Fruit fly (Drosophila melanogaster) whole organism, embryonic: Measurements from ENCODE around the gene cnc.

Source experiments
- Awh ChIP-seq: fragments of 200-800 bp; sonication (Bioruptor generic); IDR thresholded peaks from 2 replicates; pipeline ENCODE4, ENCODE4 v1.3.6; 2022; ENCODE audit warnings: missing biosample characterization, missing genetic modification characterization
- BtbVII ChIP-seq: fragments of 200-800 bp; sonication (Bioruptor generic); optimal IDR thresholded peaks from 3 replicates; lab custom pipeline; 2017; ENCODE audit warnings: missing biosample characterization, mild to moderate bottlenecking, missing genetic modification characterization
- CG10565 ChIP-seq: fragments of 200-800 bp; sonication (Bioruptor generic); optimal IDR thresholded peaks from 3 replicates; lab custom pipeline; 2016; ENCODE audit warnings: missing biosample characterization, mild to moderate bottlenecking, missing genetic modification characterization
- CG12391 ChIP-seq: fragments of 200-800 bp; sonication (Bioruptor generic); optimal IDR thresholded peaks from 3 replicates; lab custom pipeline; 2018; ENCODE audit warnings: missing biosample characterization, mild to moderate bottlenecking, missing genetic modification characterization, moderate library complexity
- CG14667 ChIP-seq: fragments of 200-800 bp; sonication (Bioruptor generic); IDR thresholded peaks from 2 replicates; pipeline ENCODE4 v1.3.6; 2022; ENCODE audit warnings: missing biosample characterization, missing genetic modification characterization
- CG15601 ChIP-seq: fragments of 200-800 bp; sonication (Bioruptor generic); optimal IDR thresholded peaks from 3 replicates; lab custom pipeline; 2019; ENCODE audit warnings: missing biosample characterization, mild to moderate bottlenecking, missing genetic modification characterization, moderate library complexity
- CG1647 ChIP-seq: fragments of 200-800 bp; sonication (Bioruptor generic); optimal IDR thresholded peaks from 3 replicates; lab custom pipeline; 2016; ENCODE audit warnings: missing biosample characterization, missing genetic modification characterization
- CG16815 ChIP-seq: fragments of 200-800 bp; sonication (Bioruptor generic); optimal IDR thresholded peaks from 3 replicates; lab custom pipeline; 2017; ENCODE audit warnings: missing biosample characterization, mild to moderate bottlenecking, missing genetic modification characterization
- CG17361 ChIP-seq: fragments of 200-800 bp; sonication (Bioruptor generic); IDR thresholded peaks from 3 replicates; pipeline ENCODE4 v1.3.6; 2022; ENCODE audit warnings: missing biosample characterization, missing genetic modification characterization
- CG18011 ChIP-seq: fragments of 200-800 bp; sonication (Bioruptor generic); optimal IDR thresholded peaks from 2 replicates; lab custom pipeline; 2017; ENCODE audit warnings: missing biosample characterization, missing genetic modification characterization, mild to moderate bottlenecking, moderate library complexity, missing genotype
- CG1832 ChIP-seq: fragments of 200-800 bp; sonication (Bioruptor generic); optimal IDR thresholded peaks from 2 replicates; lab custom pipeline; 2017; ENCODE audit warnings: missing biosample characterization, mild to moderate bottlenecking, missing genetic modification characterization, inconsistent platforms
- CG2889 ChIP-seq: fragments of 200-800 bp; sonication (Bioruptor generic); IDR thresholded peaks from 3 replicates; pipeline ENCODE4 v1.3.6; 2022; ENCODE audit warnings: missing biosample characterization, missing genetic modification characterization
- CG30431 ChIP-seq: fragments of 200-800 bp; sonication (Bioruptor generic); optimal IDR thresholded peaks from 2 replicates; lab custom pipeline; 2017; ENCODE audit warnings: missing biosample characterization, missing genetic modification characterization
- CG3281 ChIP-seq: fragments of 200-800 bp; sonication (Bioruptor generic); optimal IDR thresholded peaks from 3 replicates; lab custom pipeline; 2017; ENCODE audit warnings: missing biosample characterization, mild to moderate bottlenecking, missing genetic modification characterization
- CG3995 ChIP-seq: fragments of 200-800 bp; sonication (Bioruptor generic); optimal IDR thresholded peaks from 3 replicates; lab custom pipeline; 2016; ENCODE audit warnings: missing biosample characterization, missing genetic modification characterization
- CG43689 ChIP-seq: fragments of 200-800 bp; sonication (Bioruptor generic); IDR thresholded peaks from 2 replicates; pipeline ENCODE4 v1.3.6; 2022; ENCODE audit warnings: missing biosample characterization, missing genetic modification characterization
- CG4424 ChIP-seq: fragments of 200-800 bp; sonication (Bioruptor generic); optimal IDR thresholded peaks from 3 replicates; lab custom pipeline; 2016; ENCODE audit warnings: missing biosample characterization, missing genetic modification characterization
- CG7271 ChIP-seq: fragments of 200-800 bp; sonication (Bioruptor generic); optimal IDR thresholded peaks from 2 replicates; lab custom pipeline; 2018; ENCODE audit warnings: missing biosample characterization, mild to moderate bottlenecking, missing genetic modification characterization, moderate library complexity
- CG7987 ChIP-seq: fragments of 200-800 bp; sonication (Bioruptor generic); optimal IDR thresholded peaks from 2 replicates; lab custom pipeline; 2018; ENCODE audit warnings: missing biosample characterization, mild to moderate bottlenecking, missing genetic modification characterization, moderate library complexity
- CG8924 ChIP-seq: fragments of 200-800 bp; optimal IDR thresholded peaks from 3 replicates; lab custom pipeline; 2019; ENCODE audit warnings: missing biosample characterization, mild to moderate bottlenecking, missing genetic modification characterization, moderate library complexity
- CG9817 ChIP-seq: fragments of 200-800 bp; sonication (Bioruptor generic); optimal IDR thresholded peaks from 2 replicates; lab custom pipeline; 2018; ENCODE audit warnings: missing biosample characterization, mild to moderate bottlenecking, missing genetic modification characterization, moderate library complexity
- Dbx ChIP-seq: fragments of 200-800 bp; sonication (Bioruptor generic); IDR thresholded peaks from 3 replicates; pipeline ENCODE4 v1.3.6; 2022; ENCODE audit warnings: missing biosample characterization, missing genetic modification characterization
- Dip3 ChIP-seq: fragments of 200-800 bp; sonication (Bioruptor generic); optimal IDR thresholded peaks from 3 replicates; lab custom pipeline; 2016; ENCODE audit warnings: missing biosample characterization, missing genetic modification characterization
- Eip74EF ChIP-seq, 2 experiments: fragments of 200-800 bp in 1 of 2; fragments of >200 bp in 1 of 2; sonication (Bioruptor generic) in 1 of 2; optimal IDR thresholded peaks; 2 replicates each; lab custom pipeline; 2017 to 2019; ENCODE audit warnings: missing biosample characterization in 2 of 2, missing genetic modification characterization in 2 of 2, mild to moderate bottlenecking in 1 of 2, moderate library complexity in 1 of 2
- Ets65A ChIP-seq: fragments of 200-800 bp; sonication (Bioruptor generic); peaks from one replicate; lab custom pipeline; 2016; ENCODE audit warnings: missing biosample characterization, missing genetic modification characterization
- H15 ChIP-seq: fragments of 200-800 bp; sonication (Bioruptor generic); IDR thresholded peaks from 3 replicates; pipeline ENCODE4 v1.3.6; 2022; ENCODE audit warnings: missing biosample characterization, missing genetic modification characterization
- Hsf ChIP-seq: fragments of 200-800 bp; sonication (Bioruptor generic); optimal IDR thresholded peaks from 3 replicates; lab custom pipeline; 2016; ENCODE audit warnings: missing biosample characterization, missing genetic modification characterization
- MBD-R2 ChIP-seq: fragments of 200-800 bp; sonication (Bioruptor generic); IDR thresholded peaks from 2 replicates; pipeline ENCODE4 v1.3.6; 2022; ENCODE audit warnings: missing biosample characterization, missing genetic modification characterization
- Mes4 ChIP-seq: fragments of 200-800 bp; sonication (Bioruptor generic); optimal IDR thresholded peaks from 2 replicates; lab custom pipeline; 2016; ENCODE audit warnings: missing biosample characterization, missing genetic modification characterization
- Myb ChIP-seq: fragments of 200-800 bp; sonication (Bioruptor generic); optimal IDR thresholded peaks from 2 replicates; lab custom pipeline; 2016; ENCODE audit warnings: missing biosample characterization, missing genetic modification characterization
- Scr ChIP-seq: fragments of 200-800 bp; sonication (Bioruptor generic); IDR thresholded peaks from 2 replicates; pipeline ENCODE4 v1.3.6; 2022; ENCODE audit warnings: missing biosample characterization, missing genetic modification characterization; ENCODE audit not compliant: partially characterized antibody
- Sox100B ChIP-seq: fragments of 200-800 bp; sonication (Bioruptor generic); optimal IDR thresholded peaks from 3 replicates; lab custom pipeline; 2018; ENCODE audit warnings: missing biosample characterization, mild to moderate bottlenecking, missing genetic modification characterization
- Sox102F ChIP-seq: fragments of 200-800 bp; sonication (Bioruptor generic); optimal IDR thresholded peaks from 2 replicates; lab custom pipeline; 2018; ENCODE audit warnings: missing biosample characterization, mild to moderate bottlenecking, missing genetic modification characterization, moderate library complexity
- amos ChIP-seq: fragments of 200-800 bp; sonication (Bioruptor generic); IDR thresholded peaks from 2 replicates; pipeline ENCODE4 v1.3.6; 2022; ENCODE audit warnings: missing biosample characterization, missing genetic modification characterization; ENCODE audit not compliant: partially characterized antibody
- da ChIP-seq: fragments of 200-800 bp; sonication (Bioruptor generic); optimal IDR thresholded peaks from 2 replicates; lab custom pipeline; 2016; ENCODE audit warnings: missing biosample characterization, missing genetic modification characterization
- dmrt11E ChIP-seq: fragments of 200-800 bp; sonication (Bioruptor generic); optimal IDR thresholded peaks from 3 replicates; lab custom pipeline; 2018; ENCODE audit warnings: missing biosample characterization, mild to moderate bottlenecking, missing genetic modification characterization, moderate library complexity
- eve ChIP-seq, 2 experiments: fragments of >200 bp; optimal IDR thresholded peaks; 2 replicates each; lab custom pipeline; 2017; ENCODE audit warnings: missing biosample characterization in 2 of 2, missing genetic modification characterization in 2 of 2
- gsb ChIP-seq: fragments of 200-800 bp; sonication (Bioruptor generic); IDR thresholded peaks from 2 replicates; pipeline ENCODE4 v1.3.6; 2022; ENCODE audit warnings: missing biosample characterization, missing genetic modification characterization
- hb ChIP-seq: fragments of 200-800 bp; sonication (Bioruptor generic); IDR thresholded peaks from 3 replicates; pipeline ENCODE4 v1.3.6; 2022; ENCODE audit warnings: missing biosample characterization, missing genetic modification characterization; ENCODE audit not compliant: partially characterized antibody
- otp ChIP-seq: fragments of 200-800 bp; sonication (Bioruptor generic); IDR thresholded peaks from 3 replicates; pipeline ENCODE4, ENCODE4 v1.3.6; 2022; ENCODE audit warnings: missing biosample characterization, missing genetic modification characterization
- pfk ChIP-seq: fragments of 200-800 bp; sonication (Bioruptor generic); optimal IDR thresholded peaks from 2 replicates; lab custom pipeline; 2018; ENCODE audit warnings: missing biosample characterization, mild to moderate bottlenecking, missing genetic modification characterization, moderate library complexity
- scrt ChIP-seq: fragments of 200-800 bp; sonication (Bioruptor generic); optimal IDR thresholded peaks from 2 replicates; lab custom pipeline; 2018; ENCODE audit warnings: missing biosample characterization, mild to moderate bottlenecking, missing genetic modification characterization, moderate library complexity
- slbo ChIP-seq: fragments of 200-800 bp; sonication (Bioruptor generic); IDR thresholded peaks from 2 replicates; pipeline ENCODE4 v1.3.6; 2022; ENCODE audit warnings: missing biosample characterization, missing genetic modification characterization
- tll ChIP-seq, 2 experiments: fragments of 200-800 bp in 1 of 2; fragments of >200 bp in 1 of 2; sonication (Bioruptor generic) in 1 of 2; optimal IDR thresholded peaks; 2 replicates each; lab custom pipeline; 2017 to 2019; ENCODE audit warnings: missing biosample characterization in 2 of 2, missing genetic modification characterization in 2 of 2, mild to moderate bottlenecking in 1 of 2, moderate library complexity in 1 of 2
- tna ChIP-seq: fragments of 200-800 bp; sonication (Bioruptor generic); IDR thresholded peaks from 2 replicates; pipeline ENCODE4 v1.3.6; 2022; ENCODE audit warnings: missing biosample characterization, missing genetic modification characterization; ENCODE audit not compliant: partially characterized antibody
- toy ChIP-seq: fragments of 200-800 bp; sonication (Bioruptor generic); IDR thresholded peaks from 2 replicates; pipeline ENCODE4 v1.3.6; 2022; ENCODE audit warnings: missing biosample characterization, missing genetic modification characterization
- vnd ChIP-seq: fragments of 200-800 bp; sonication (Bioruptor generic); IDR thresholded peaks from 3 replicates; pipeline ENCODE4 v1.3.6; 2022; ENCODE audit warnings: missing biosample characterization, missing genetic modification characterization; ENCODE audit not compliant: partially characterized antibody
- vvl ChIP-seq: fragments of 200-800 bp; sonication (Bioruptor generic); IDR thresholded peaks from 2 replicates; pipeline ENCODE4 v1.3.6; 2022; ENCODE audit warnings: missing biosample characterization, missing genetic modification characterization
- zen2 ChIP-seq: fragments of 200-800 bp; sonication (Bioruptor generic); IDR thresholded peaks from 3 replicates; pipeline ENCODE4 v1.3.6; 2022; ENCODE audit warnings: missing biosample characterization, missing genetic modification characterization; ENCODE audit not compliant: partially characterized antibody

Gene cnc

dm6 chr3R:23175376-23175775, 51.1 kb downstream of the cnc start (continued):
- TF ChIP-seq CG16815 (GFP tag; lab: Kevin White, UChicago) (peak; percentile 83), amos (no peak), hb (GFP tag; lab: Robert Waterston, UW) (no peak), CG3995 (peak; percentile 20), Sox102F (GFP tag; lab: Kevin White, UChicago) (peak; percentile 97), CG8924 (peak; percentile 94), Scr (no peak), CG14667 (GFP tag; lab: Robert Waterston, UW) (peak; percentile 86), BtbVII (GFP tag; lab: Kevin White, UChicago) (peak; percentile 76), Dbx (GFP tag; lab: Robert Waterston, UW) (peak; percentile 66; the same call in 2 of the 3 replicates), zen2 (GFP tag; lab: Robert Waterston, UW) (no peak), slbo (GFP tag; lab: Robert Waterston, UW) (peak; percentile 87), CG10565 (GFP tag; lab: Kevin White, UChicago) (peak; percentile 56), Myb (GFP tag; lab: Kevin White, UChicago) (peak; percentile 62), CG2889 (GFP tag; lab: Robert Waterston, UW) (peak; percentile 79), Eip74EF (GFP tag; optimal IDR thresholded peaks at IDR 0.05; lab: Kevin White, UChicago) (peak in 1 of 2 experiments; percentile 84), pfk (no peak), CG1832 (peak; percentile 50), Ets65A (peak; percentile 97), H15 (peak; percentile 92), vvl (GFP tag; lab: Robert Waterston, UW) (peak; percentile 98), Awh (GFP tag; lab: Robert Waterston, UW) (peak; percentile 89), CG30431 (GFP tag; lab: Kevin White, UChicago) (peak; percentile 70), scrt (peak; percentile 74), CG18011 (GFP tag; lab: Kevin White, UChicago) (peak; percentile 53), CG1647 (GFP tag; lab: Kevin White, UChicago) (peak; percentile 83), MBD-R2 (peak; percentile 72; the same call in 1 of the 2 replicates), otp (GFP tag; lab: Robert Waterston, UW) (peak; percentile 91), Sox100B (GFP tag; lab: Kevin White, UChicago) (peak; percentile 85), CG12391 (tag; lab: Kevin White, UChicago) (peak; percentile 95), CG4424 (peak; percentile 94), CG17361 (GFP tag; lab: Robert Waterston, UW) (peak; percentile 90), toy (peak; percentile 51; the same call in 1 of the 2 replicates), Mes4 (GFP tag; lab: Kevin White, UChicago) (peak; percentile 92), vnd (GFP tag; lab: Robert Waterston, UW) (no peak), Dip3 (GFP tag; lab: Kevin White, UChicago) (peak; percentile 67), CG3281 (GFP tag; lab: Kevin White, UChicago) (peak; percentile 73), tll (GFP tag; optimal IDR thresholded peaks at IDR 0.05; lab: Kevin White, UChicago) (no peak), CG15601 (peak; percentile 91), tna (GFP tag; lab: Robert Waterston, UW) (no peak), CG9817 (peak; percentile 83), eve (GFP tag; optimal IDR thresholded peaks at IDR 0.05; lab: Kevin White, UChicago) (peak in 1 of 2 experiments; percentile 88), CG7987 (GFP tag; lab: Kevin White, UChicago) (peak; percentile 44), CG7271 (peak; percentile 78), Hsf (GFP tag; lab: Kevin White, UChicago) (peak; percentile 94), CG43689 (GFP tag; lab: Robert Waterston, UW) (peak; percentile 79), dmrt11E (tag; lab: Kevin White, UChicago) (peak; percentile 91), gsb (GFP tag; lab: Robert Waterston, UW) (peak; percentile 75; the same call in 1 of the 2 replicates), da (peak; percentile 50)
